Worm (Caenorhabditis elegans): ENCODE data around the gene grl-9.
A peak's percentile ranks its signal among the peaks of the same experiment; 100 is the strongest.

The grl-9 gene

DNA sequence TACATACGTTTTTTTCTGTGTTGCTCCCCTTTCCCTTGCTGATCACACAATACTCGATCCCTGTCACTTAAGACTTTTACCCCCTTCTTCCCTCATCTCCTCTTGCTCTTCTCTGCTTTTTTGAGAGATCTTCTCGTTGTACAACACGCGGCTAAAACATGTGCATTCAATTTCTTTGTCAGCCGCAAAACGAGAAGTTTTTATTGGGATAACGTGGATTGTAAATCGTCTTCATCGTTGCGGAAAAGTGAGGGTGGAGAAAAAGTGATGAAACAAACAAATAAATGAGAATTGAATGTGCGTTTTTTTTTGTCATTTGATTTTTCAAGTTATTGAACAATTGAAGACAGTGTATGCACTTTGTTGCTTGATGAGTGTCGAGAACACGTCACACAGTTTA, 37.9 kb upstream of the grl-9 start:
- no peak for TF ChIP-seq sptf-1 (tag; optimal IDR thresholded peaks at IDR 0.05)
- TF ChIP-seq unc-120 (tag; optimal IDR thresholded peaks at IDR 0.05; ENCODE audit: poor library complexity, severe bottlenecking): no peak
- no peak for TF ChIP-seq mls-2 (tag; optimal IDR thresholded peaks at IDR 0.05)

DNA sequence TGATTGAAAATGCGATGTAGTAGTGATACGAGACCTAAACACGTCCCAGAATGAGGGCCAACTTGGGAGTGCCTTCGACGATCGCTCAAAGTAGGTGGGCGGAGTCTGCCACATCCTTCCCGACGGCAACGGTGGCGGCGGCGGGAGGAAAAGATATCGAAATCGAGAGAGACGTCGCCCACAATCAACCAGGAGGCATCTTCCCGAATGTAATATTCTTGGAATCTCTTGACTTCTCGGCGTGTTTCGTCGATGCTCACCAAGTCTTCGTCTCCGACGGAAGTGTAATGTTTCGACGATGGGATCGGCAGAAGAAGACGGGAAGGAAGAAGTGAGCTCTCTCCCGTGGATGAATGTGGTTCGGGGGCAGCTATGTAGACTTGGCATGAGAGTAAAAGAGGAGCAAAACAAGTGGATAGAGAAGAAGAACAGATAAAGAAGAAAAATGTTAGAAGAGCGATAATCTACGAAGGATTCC, 37.0 kb upstream of the grl-9 start, which contains the start of the genes T25F10.1 and clik-1:
T25F10.1 (plus strand) TSS at position 51 of the 478 bp plus-strand sequence.
clik-1 (minus strand) TSS at position 281 of the 478 bp plus-strand sequence.
- TF ChIP-seq ceh-83 (GFP tag; optimal IDR thresholded peaks at IDR 0.05) (no peak), nhr-76 (tag; optimal IDR thresholded peaks at IDR 0.05) (no peak), tbx-8 (GFP tag; optimal IDR thresholded peaks at IDR 0.05) (no peak), ceh-39 (tag; optimal IDR thresholded peaks at IDR 0.05) (no peak), flh-1 (GFP tag; optimal IDR thresholded peaks at IDR 0.05) (no peak), unc-62 (GFP tag; optimal IDR thresholded peaks at IDR 0.05) (peak; percentile 9), nhr-28 (tag; optimal IDR thresholded peaks at IDR 0.05) (no peak), hlh-1 (tag; optimal IDR thresholded peaks at IDR 0.05) (peak; percentile 31), unc-120 (tag; optimal IDR thresholded peaks at IDR 0.05; ENCODE audit: poor library complexity, severe bottlenecking) (peak; percentile 90)

DNA sequence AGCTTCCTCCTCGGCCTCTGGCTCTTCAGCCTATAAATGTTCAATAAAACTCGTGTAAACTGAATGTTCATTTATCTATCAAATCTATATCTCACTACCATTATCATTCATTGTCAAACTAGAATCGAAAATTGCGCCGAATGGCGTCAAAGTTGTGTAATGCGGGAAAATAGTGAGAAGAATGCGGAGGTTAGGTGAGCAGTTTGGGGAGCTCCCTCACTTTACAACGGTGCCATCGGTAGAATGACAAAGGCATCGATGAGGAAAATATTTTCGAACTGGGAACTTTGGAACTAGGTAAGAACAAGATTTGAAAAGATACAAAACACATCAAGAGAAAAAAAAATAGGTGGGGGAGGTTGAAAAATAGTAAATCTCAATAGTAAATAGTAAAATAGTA, 36.1 kb upstream of the grl-9 start:
- TF ChIP-seq bed-3 (GFP tag; optimal IDR thresholded peaks at IDR 0.05) (no peak), unc-62 (GFP tag; optimal IDR thresholded peaks at IDR 0.05) (no peak), nhr-28 (tag; optimal IDR thresholded peaks at IDR 0.05) (no peak), drap-1 (GFP tag; optimal IDR thresholded peaks at IDR 0.05) (no peak), zip-8 (tag; optimal IDR thresholded peaks at IDR 0.05) (no peak), cnd-1 (tag; optimal IDR thresholded peaks at IDR 0.05) (no peak), nhr-2 (tag; optimal IDR thresholded peaks at IDR 0.05) (no peak), M03D4.4 (tag; optimal IDR thresholded peaks at IDR 0.05) (no peak), hlh-1 (tag; optimal IDR thresholded peaks at IDR 0.05) (peak; percentile 60), tbx-8 (GFP tag; optimal IDR thresholded peaks at IDR 0.05) (no peak), sem-2 (GFP tag; optimal IDR thresholded peaks at IDR 0.05) (no peak), elt-1 (tag; optimal IDR thresholded peaks at IDR 0.05; ENCODE audit: borderline replicate concordance, insufficient read depth) (no peak), ham-2 (GFP tag; optimal IDR thresholded peaks at IDR 0.05) (no peak), ceh-83 (GFP tag; optimal IDR thresholded peaks at IDR 0.05) (no peak), elt-3 (tag; optimal IDR thresholded peaks at IDR 0.05) (no peak), unc-120 (tag; optimal IDR thresholded peaks at IDR 0.05; ENCODE audit: poor library complexity, severe bottlenecking) (peak; percentile 47), ztf-11 (tag; optimal IDR thresholded peaks at IDR 0.05) (no peak)

DNA sequence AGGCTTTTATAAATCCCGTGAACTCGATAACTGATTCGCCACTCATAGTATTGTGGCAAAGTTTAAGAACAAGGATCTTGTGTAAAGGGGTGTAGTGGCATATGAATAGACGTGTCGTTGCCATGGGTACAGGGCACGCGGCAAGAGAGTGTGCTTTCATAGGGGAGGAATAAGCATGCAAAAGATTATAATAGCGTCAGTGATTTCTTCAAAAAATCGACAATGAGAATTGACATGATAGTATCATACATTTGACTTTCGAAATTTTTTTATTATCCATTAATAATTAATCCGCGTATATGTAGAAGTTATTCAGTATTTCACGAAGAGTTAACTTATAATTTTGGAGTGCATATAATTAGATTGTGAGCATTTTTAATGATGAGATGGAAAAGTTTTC, 33.5 kb upstream of the grl-9 start, which contains the start of gene bbs-8:
bbs-8 (minus strand) TSS at position 101 of the 400 bp plus-strand sequence.
- no peak for TF ChIP-seq elt-3 (tag; optimal IDR thresholded peaks at IDR 0.05)

DNA sequence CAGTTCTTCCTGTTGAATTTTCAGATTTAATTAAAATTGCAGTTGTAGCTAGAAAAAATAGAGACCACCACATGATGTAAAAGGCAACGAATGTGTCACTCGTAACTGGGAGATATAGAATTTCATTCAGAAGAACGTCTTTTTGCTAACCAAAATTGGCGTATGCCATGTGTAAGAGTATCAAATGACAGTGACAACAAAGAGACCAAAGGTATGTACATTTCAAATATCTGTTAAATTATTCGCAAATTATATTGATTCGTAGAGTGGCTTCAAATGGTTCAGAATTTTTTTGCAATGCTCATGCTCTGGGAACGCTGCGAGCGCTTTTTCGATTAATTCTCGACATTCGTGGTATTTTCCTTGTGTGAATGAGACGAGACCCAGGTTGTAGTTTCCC, 30.9 kb upstream of the grl-9 start, which contains the start of gene T25F10.4:
T25F10.4 (minus strand) TSS at position 101 of the 400 bp plus-strand sequence.
- no peak for TF ChIP-seq cnd-1 (tag; optimal IDR thresholded peaks at IDR 0.05)
- TF ChIP-seq ceh-83 (GFP tag; optimal IDR thresholded peaks at IDR 0.05): no peak
- TF ChIP-seq tbx-8 (GFP tag; optimal IDR thresholded peaks at IDR 0.05): no peak
- no peak for TF ChIP-seq nhr-2 (tag; optimal IDR thresholded peaks at IDR 0.05)
- no peak for TF ChIP-seq pha-4 (tag; optimal IDR thresholded peaks at IDR 0.05)

DNA sequence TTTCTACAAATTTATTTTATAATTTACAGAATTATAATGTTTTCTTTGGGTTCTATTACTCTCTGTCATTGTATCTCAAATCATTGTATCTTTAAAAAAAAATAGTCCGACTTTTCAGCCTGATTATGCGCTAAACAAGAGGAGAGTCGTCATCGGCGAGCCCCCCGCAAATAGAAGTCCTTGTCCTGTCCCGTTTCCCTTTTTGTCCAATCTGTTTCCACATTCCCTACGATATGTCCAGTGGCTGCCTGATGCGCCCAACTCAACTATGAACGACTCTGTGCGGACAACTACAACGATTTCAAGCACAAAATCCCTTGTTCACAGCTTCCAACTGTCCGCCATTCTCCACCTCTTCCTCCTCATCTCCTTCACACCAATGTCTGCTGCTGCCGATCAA, 26.5 kb upstream of the grl-9 start, which contains the start of gene dbl-1:
dbl-1 (plus strand) TSS at position 119 of the 400 bp plus-strand sequence.
- no peak for TF ChIP-seq blmp-1 (tag; optimal IDR thresholded peaks at IDR 0.05)

DNA sequence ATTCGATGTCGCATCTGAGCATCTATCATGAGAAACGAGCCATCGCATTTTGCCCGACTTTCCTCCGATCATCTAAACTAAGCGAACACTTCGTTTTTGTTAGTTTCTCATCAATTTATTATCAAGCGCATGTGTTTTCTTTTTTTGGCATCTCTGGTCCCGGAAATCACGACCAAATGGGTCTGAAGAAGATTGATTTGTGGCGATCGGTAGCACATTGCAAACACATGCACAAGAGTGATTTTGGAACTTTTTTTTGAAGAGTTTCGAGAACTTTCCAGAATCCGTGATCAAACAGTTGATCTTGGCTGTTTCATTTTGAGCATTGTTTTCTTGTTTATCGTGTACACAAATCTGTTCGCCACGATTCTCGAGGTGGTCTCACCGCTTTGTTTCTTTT, 21.8 kb upstream of the grl-9 start:
- no peak for TF ChIP-seq mab-5 (tag; optimal IDR thresholded peaks at IDR 0.05)
- TF ChIP-seq lsy-2 (tag; optimal IDR thresholded peaks at IDR 0.05): no peak
- no peak for TF ChIP-seq hlh-1 (tag; optimal IDR thresholded peaks at IDR 0.05)
- TF ChIP-seq sptf-1 (tag; optimal IDR thresholded peaks at IDR 0.05): no peak
- no peak for TF ChIP-seq unc-62 (GFP tag; optimal IDR thresholded peaks at IDR 0.05)
- TF ChIP-seq unc-39 (tag; optimal IDR thresholded peaks at IDR 0.05): no peak
- TF ChIP-seq ztf-11 (tag; optimal IDR thresholded peaks at IDR 0.05): no peak
- TF ChIP-seq unc-120 (tag; optimal IDR thresholded peaks at IDR 0.05; ENCODE audit: poor library complexity, severe bottlenecking): no peak

Measured in whole organism, mixed stage, embryonic.